Worm (Caenorhabditis elegans) whole organism, late embryonic: Measurements from ENCODE around the gene ZK632.12.
A peak's percentile ranks its signal among the peaks of the same experiment; 100 is the strongest.

Experiments used
- F13H6.1 ChIP-seq: sonication (generic microtip); optimal IDR thresholded peaks from 2 replicates; lab custom pipeline; 2016; ENCODE audit warnings: missing genetic modification characterization, missing compliant biosample characterization
- K02D7.2 ChIP-seq: sonication (generic microtip); optimal IDR thresholded peaks from 2 replicates; lab custom pipeline; 2017; ENCODE audit warnings: mild to moderate bottlenecking, missing genetic modification characterization, missing compliant biosample characterization
- K09A11.1 ChIP-seq: sonication (generic microtip); optimal IDR thresholded peaks from 2 replicates; lab custom pipeline; 2017; ENCODE audit warnings: antibody characterized with exemption, mild to moderate bottlenecking, missing genetic modification characterization, missing compliant biosample characterization; ENCODE audit not compliant: insufficient read depth
- Y22D7AL.16 ChIP-seq: sonication (generic microtip); optimal IDR thresholded peaks from 2 replicates; lab custom pipeline; 2016; ENCODE audit warnings: missing genetic modification characterization, missing compliant biosample characterization
- ceh-19 ChIP-seq: fragments of 200-800 bp; sonication (Bioruptor generic); optimal IDR thresholded peaks from 2 replicates; lab custom pipeline; 2018; ENCODE audit warnings: mild to moderate bottlenecking, missing genetic modification characterization, missing compliant biosample characterization
- ceh-30 ChIP-seq: fragments of 150-350 bp; optimal IDR thresholded peaks from 2 replicates; lab custom pipeline; 2014; ENCODE audit warnings: missing biosample characterization, missing genetic modification characterization
- ceh-34 ChIP-seq: sonication (generic microtip); optimal IDR thresholded peaks from 2 replicates; lab custom pipeline; 2016; ENCODE audit warnings: mild to moderate bottlenecking, missing genetic modification characterization, missing compliant biosample characterization
- ceh-45 ChIP-seq: fragments of 200-800 bp; sonication (Bioruptor generic); IDR thresholded peaks from 2 replicates; pipeline ENCODE4 v1.3.6; 2022; ENCODE audit warnings: missing genetic modification reagents, missing genetic modification characterization, missing compliant biosample characterization
- ceh-48 ChIP-seq: sonication (generic microtip); optimal IDR thresholded peaks from 2 replicates; lab custom pipeline; 2016; ENCODE audit warnings: missing genetic modification characterization, inconsistent platforms, missing compliant biosample characterization
- ceh-9 ChIP-seq: sonication (generic microtip); optimal IDR thresholded peaks from 2 replicates; lab custom pipeline; 2016; ENCODE audit warnings: mild to moderate bottlenecking, missing genetic modification characterization, inconsistent platforms, missing compliant biosample characterization
- che-1 ChIP-seq: sonication (generic microtip); optimal IDR thresholded peaks from 2 replicates; lab custom pipeline; 2016; ENCODE audit warnings: mild to moderate bottlenecking, missing genetic modification characterization, missing compliant biosample characterization
- elt-2 ChIP-seq: sonication (generic microtip); optimal IDR thresholded peaks from 2 replicates; lab custom pipeline; 2016; ENCODE audit warnings: missing genetic modification reagents, missing genetic modification characterization, missing compliant biosample characterization
- elt-4 ChIP-seq: sonication (generic microtip); optimal IDR thresholded peaks from 2 replicates; lab custom pipeline; 2016; ENCODE audit warnings: missing genetic modification characterization, missing compliant biosample characterization
- ets-4 ChIP-seq: sonication (generic microtip); optimal IDR thresholded peaks from 2 replicates; lab custom pipeline; 2016; ENCODE audit warnings: missing genetic modification characterization, missing compliant biosample characterization
- eyg-1 ChIP-seq: sonication (generic microtip); optimal IDR thresholded peaks from 2 replicates; lab custom pipeline; 2016; ENCODE audit warnings: missing genotype, missing genetic modification characterization, missing compliant biosample characterization
- fkh-10 ChIP-seq: fragments of 150-350 bp; optimal IDR thresholded peaks from 2 replicates; lab custom pipeline; 2014; ENCODE audit warnings: missing biosample characterization, missing genetic modification reagents, missing genetic modification characterization
- fkh-6 ChIP-seq: sonication (generic microtip); optimal IDR thresholded peaks from 2 replicates; lab custom pipeline; 2016; ENCODE audit warnings: missing genetic modification characterization, missing compliant biosample characterization
- hlh-13 ChIP-seq: fragments of 200-800 bp; sonication (Bioruptor generic); optimal IDR thresholded peaks from 2 replicates; lab custom pipeline; 2018; ENCODE audit warnings: mild to moderate bottlenecking, missing genetic modification characterization, missing compliant biosample characterization
- hlh-30 ChIP-seq: sonication (generic microtip); optimal IDR thresholded peaks from 2 replicates; lab custom pipeline; 2017; ENCODE audit warnings: antibody characterized with exemption, missing genetic modification characterization, missing compliant biosample characterization; ENCODE audit not compliant: insufficient read depth
- hlh-8 ChIP-seq: sonication (generic microtip); optimal IDR thresholded peaks from 2 replicates; lab custom pipeline; 2016; ENCODE audit warnings: missing genotype, missing genetic modification characterization, missing compliant biosample characterization
- lim-6 ChIP-seq: sonication (generic microtip); optimal IDR thresholded peaks from 2 replicates; lab custom pipeline; 2016; ENCODE audit warnings: missing genetic modification characterization, missing compliant biosample characterization
- lin-11 ChIP-seq: fragments of 200-800 bp; sonication (Bioruptor generic); optimal IDR thresholded peaks from 2 replicates; lab custom pipeline; 2018; ENCODE audit warnings: mild to moderate bottlenecking, missing genetic modification characterization, missing compliant biosample characterization
- madf-2 ChIP-seq: sonication (generic microtip); optimal IDR thresholded peaks from 2 replicates; lab custom pipeline; 2017; ENCODE audit warnings: missing genetic modification characterization, missing compliant biosample characterization
- nfya-1 ChIP-seq: sonication (generic microtip); optimal IDR thresholded peaks from 2 replicates; lab custom pipeline; 2017; ENCODE audit warnings: missing genetic modification characterization, mild to moderate bottlenecking, missing compliant biosample characterization, antibody characterized with exemption, moderate library complexity
- nhr-11 ChIP-seq: fragments of 150-350 bp; optimal IDR thresholded peaks from 2 replicates; lab custom pipeline; 2014; ENCODE audit warnings: missing biosample characterization, missing genetic modification characterization
- npax-4 ChIP-seq: sonication (generic microtip); optimal IDR thresholded peaks from 2 replicates; lab custom pipeline; 2016; ENCODE audit warnings: missing genetic modification characterization, missing compliant biosample characterization
- odd-2 ChIP-seq: sonication (generic microtip); optimal IDR thresholded peaks from 2 replicates; lab custom pipeline; 2017; ENCODE audit warnings: antibody characterized with exemption, mild to moderate bottlenecking, missing genetic modification characterization, missing compliant biosample characterization
- pag-3 ChIP-seq: sonication (generic microtip); optimal IDR thresholded peaks from 2 replicates; lab custom pipeline; 2016; ENCODE audit warnings: missing compliant biosample characterization, missing genetic modification characterization, borderline replicate concordance
- pat-9 ChIP-seq: fragments of 200-800 bp; sonication (Bioruptor generic); optimal IDR thresholded peaks from 2 replicates; lab custom pipeline; 2018; ENCODE audit warnings: mild to moderate bottlenecking, missing genetic modification characterization, moderate library complexity, missing compliant biosample characterization
- pax-1 ChIP-seq: fragments of 150-350 bp; optimal IDR thresholded peaks from 2 replicates; lab custom pipeline; 2014; ENCODE audit warnings: missing biosample characterization, missing genetic modification characterization
- pqm-1 ChIP-seq: sonication (generic microtip); optimal IDR thresholded peaks from 2 replicates; lab custom pipeline; 2016; ENCODE audit warnings: missing genetic modification characterization, missing compliant biosample characterization
- ref-2 ChIP-seq: sonication (generic microtip); optimal IDR thresholded peaks from 2 replicates; lab custom pipeline; 2016; ENCODE audit warnings: missing genetic modification characterization, missing compliant biosample characterization
- rnt-1 ChIP-seq: sonication (generic microtip); optimal IDR thresholded peaks from 2 replicates; lab custom pipeline; 2016; ENCODE audit warnings: missing genetic modification characterization, missing compliant biosample characterization
- sox-2 ChIP-seq: fragments of 200-800 bp; sonication (Bioruptor generic); IDR thresholded peaks from 2 replicates; pipeline ENCODE4 v1.3.6; 2022; ENCODE audit warnings: missing genetic modification reagents, missing genetic modification characterization, missing compliant biosample characterization
- sox-4 ChIP-seq: sonication (generic microtip); optimal IDR thresholded peaks from 2 replicates; lab custom pipeline; 2017; ENCODE audit warnings: mild to moderate bottlenecking, missing genetic modification characterization, inconsistent platforms, missing compliant biosample characterization
- syd-9 ChIP-seq: sonication (generic microtip); optimal IDR thresholded peaks from 2 replicates; lab custom pipeline; 2016; ENCODE audit warnings: mild to moderate bottlenecking, missing genetic modification characterization, moderate library complexity, missing compliant biosample characterization
- tbx-2 ChIP-seq: sonication (generic microtip); optimal IDR thresholded peaks from 2 replicates; lab custom pipeline; 2016; ENCODE audit warnings: missing genetic modification characterization, missing compliant biosample characterization
- tbx-7 ChIP-seq: sonication (generic microtip); optimal IDR thresholded peaks from 2 replicates; lab custom pipeline; 2016; ENCODE audit warnings: missing genotype, missing genetic modification characterization, missing compliant biosample characterization
- unc-42 ChIP-seq: sonication (generic microtip); optimal IDR thresholded peaks from 2 replicates; lab custom pipeline; 2016; ENCODE audit warnings: missing genotype, missing genetic modification characterization, missing compliant biosample characterization
- unc-55 ChIP-seq: sonication (generic microtip); optimal IDR thresholded peaks from 2 replicates; lab custom pipeline; 2017; ENCODE audit warnings: missing biosample characterization, missing genetic modification reagents, missing genetic modification characterization
- zip-5 ChIP-seq: sonication (generic microtip); optimal IDR thresholded peaks from 2 replicates; lab custom pipeline; 2016; ENCODE audit warnings: missing genetic modification characterization, missing compliant biosample characterization
- ztf-16 ChIP-seq: sonication (generic microtip); optimal IDR thresholded peaks from 2 replicates; lab custom pipeline; 2017; ENCODE audit warnings: missing genetic modification characterization, missing compliant biosample characterization

Gene ZK632.12

ce11 chrIII:9861470-9862342 is 31.1 kb downstream of the ZK632.12 start (continued):
- TF ChIP-seq sox-2 (GFP tag; lab: Robert Waterston, UW) (peak; percentile 77), che-1 (tag; lab: Kevin White, UChicago) (peak; percentile 88), zip-5 (peak; percentile 72), ets-4 (tag; lab: Kevin White, UChicago) (no peak), ztf-16 (tag; lab: Kevin White, UChicago) (peak; percentile 85), ceh-19 (GFP tag; lab: Kevin White, UChicago) (peak; percentile 86), pax-1 (tag; lab: Kevin White, UChicago) (no peak), elt-4 (no peak), F13H6.1 (tag; lab: Kevin White, UChicago) (peak; percentile 70), ceh-45 (GFP tag; lab: Robert Waterston, UW) (peak; percentile 75), fkh-6 (tag; lab: Kevin White, UChicago) (peak; percentile 76), lin-11 (peak; percentile 72), hlh-30 (peak; percentile 74), K09A11.1 (tag; lab: Kevin White, UChicago) (peak; percentile 68), nhr-11 (no peak), pqm-1 (tag; lab: Kevin White, UChicago) (peak; percentile 32), nfya-1 (tag; lab: Kevin White, UChicago) (peak; percentile 58), ref-2 (tag; lab: Kevin White, UChicago) (peak; percentile 80)

ce11 chrIII:9862469-9862868 is 31.9 kb downstream of the ZK632.12 start:
- no peak for TF ChIP-seq che-1 (tag; lab: Kevin White, UChicago)
- no peak for TF ChIP-seq elt-4
- no peak for TF ChIP-seq hlh-13 (GFP tag; lab: Kevin White, UChicago)
- TF ChIP-seq, all 69 proteins: peak for 0

ce11 chrIII:9867352-9867751 is 36.8 kb downstream of the ZK632.12 start:
- no peak for TF ChIP-seq elt-2 (tag; lab: Kevin White, UChicago)
- TF ChIP-seq unc-42: peak; percentile 94
- TF ChIP-seq, all 69 proteins: peak for 1

- TF ChIP-seq sox-4 (tag; lab: Kevin White, UChicago) (no peak), ets-4 (tag; lab: Kevin White, UChicago) (peak; percentile 91), Y22D7AL.16 (no peak), pag-3 (tag; lab: Kevin White, UChicago) (no peak), ceh-45 (GFP tag; lab: Robert Waterston, UW) (no peak), ceh-34 (tag; lab: Kevin White, UChicago) (peak; percentile 19), K02D7.2 (tag; lab: Kevin White, UChicago) (no peak), lim-6 (tag; lab: Kevin White, UChicago) (no peak), F13H6.1 (tag; lab: Kevin White, UChicago) (no peak), hlh-8 (tag; lab: Kevin White, UChicago) (peak; percentile 81), pax-1 (tag; lab: Kevin White, UChicago) (no peak), hlh-30 (no peak), tbx-7 (tag; lab: Kevin White, UChicago) (peak; percentile 79), sox-2 (GFP tag; lab: Robert Waterston, UW) (no peak), ceh-48 (tag; lab: Kevin White, UChicago) (no peak), unc-55 (GFP tag; lab: Kevin White, UChicago) (peak; percentile 3), odd-2 (tag; lab: Kevin White, UChicago) (no peak), tbx-2 (peak; percentile 81), elt-2 (tag; lab: Kevin White, UChicago) (peak; percentile 79), rnt-1 (tag; lab: Kevin White, UChicago) (peak; percentile 10), eyg-1 (tag; lab: Kevin White, UChicago) (no peak), ceh-9 (tag; lab: Kevin White, UChicago) (no peak), ceh-19 (GFP tag; lab: Kevin White, UChicago) (no peak), ref-2 (tag; lab: Kevin White, UChicago) (peak; percentile 9), ceh-30 (no peak), fkh-10 (GFP tag; lab: Kevin White, UChicago) (no peak), unc-42 (no peak), madf-2 (tag; lab: Kevin White, UChicago) (no peak), pat-9 (tag; lab: Kevin White, UChicago) (no peak), npax-4 (no peak), syd-9 (no peak)
Measured at ce11 chrIII:9867780-9868503, 37.3 kb downstream of the ZK632.12 start, which contains the start of gene dhhc-4. TSS of gene dhhc-4 (minus strand) at chrIII:9867792.
